Fruit fly (Drosophila melanogaster) whole organism, adult: ENCODE measurements around the gene CG44325.

Experiments used
- CG11617 ChIP-seq: fragments of 200-800 bp; sonication (Bioruptor generic); optimal IDR thresholded peaks from 2 replicates; lab custom pipeline; 2017; ENCODE audit warnings: mild to moderate bottlenecking, missing biosample characterization, missing genetic modification reagents, missing genetic modification characterization
- CG12768 ChIP-seq: fragments of 200-800 bp; sonication (Bioruptor generic); optimal IDR thresholded peaks from 2 replicates; lab custom pipeline; 2017; ENCODE audit warnings: missing biosample characterization, missing genetic modification characterization, mild to moderate bottlenecking, moderate library complexity, missing genetic modification reagents
- CG14711 ChIP-seq: fragments of 200-800 bp; sonication (Bioruptor generic); optimal IDR thresholded peaks from 2 replicates; lab custom pipeline; 2018; ENCODE audit warnings: missing biosample characterization, mild to moderate bottlenecking, missing genetic modification characterization, moderate library complexity
- CG33017 ChIP-seq: fragments of 200-800 bp; sonication (Bioruptor generic); optimal IDR thresholded peaks from 2 replicates; lab custom pipeline; 2018; ENCODE audit warnings: missing biosample characterization, mild to moderate bottlenecking, missing genetic modification characterization, moderate library complexity
- CG5204 ChIP-seq: fragments of 200-800 bp; sonication (Bioruptor generic); optimal IDR thresholded peaks from 2 replicates; lab custom pipeline; 2016; ENCODE audit warnings: missing biosample characterization, missing genetic modification characterization
- CG7045 ChIP-seq: fragments of 200-800 bp; sonication (Bioruptor generic); optimal IDR thresholded peaks from 2 replicates; lab custom pipeline; 2017; ENCODE audit warnings: missing biosample characterization, mild to moderate bottlenecking, missing genetic modification characterization
- Mnt ChIP-seq: fragments of 200-800 bp; sonication (Bioruptor generic); optimal IDR thresholded peaks from 2 replicates; lab custom pipeline; 2016; ENCODE audit warnings: missing biosample characterization, mild to moderate bottlenecking, missing genetic modification characterization
- bab1 ChIP-seq: fragments of 200-800 bp; sonication (Bioruptor generic); optimal IDR thresholded peaks from 3 replicates; lab custom pipeline; 2019; ENCODE audit warnings: missing biosample characterization, mild to moderate bottlenecking, missing genetic modification characterization, moderate library complexity
- cic ChIP-seq: fragments of 200-800 bp; sonication (Bioruptor generic); optimal IDR thresholded peaks from 2 replicates; lab custom pipeline; 2017; ENCODE audit warnings: missing biosample characterization, mild to moderate bottlenecking, missing genetic modification characterization, moderate library complexity
- kay ChIP-seq: fragments of 200-800 bp; sonication (Bioruptor generic); peaks from one replicate; lab custom pipeline; 2016; ENCODE audit warnings: missing biosample characterization, missing genetic modification characterization, borderline replicate concordance
- tj ChIP-seq: fragments of 200-800 bp; sonication (Bioruptor generic); optimal IDR thresholded peaks from 3 replicates; lab custom pipeline; 2017; ENCODE audit warnings: missing biosample characterization, mild to moderate bottlenecking, missing genetic modification characterization, moderate library complexity

CG44325 gene

DNA sequence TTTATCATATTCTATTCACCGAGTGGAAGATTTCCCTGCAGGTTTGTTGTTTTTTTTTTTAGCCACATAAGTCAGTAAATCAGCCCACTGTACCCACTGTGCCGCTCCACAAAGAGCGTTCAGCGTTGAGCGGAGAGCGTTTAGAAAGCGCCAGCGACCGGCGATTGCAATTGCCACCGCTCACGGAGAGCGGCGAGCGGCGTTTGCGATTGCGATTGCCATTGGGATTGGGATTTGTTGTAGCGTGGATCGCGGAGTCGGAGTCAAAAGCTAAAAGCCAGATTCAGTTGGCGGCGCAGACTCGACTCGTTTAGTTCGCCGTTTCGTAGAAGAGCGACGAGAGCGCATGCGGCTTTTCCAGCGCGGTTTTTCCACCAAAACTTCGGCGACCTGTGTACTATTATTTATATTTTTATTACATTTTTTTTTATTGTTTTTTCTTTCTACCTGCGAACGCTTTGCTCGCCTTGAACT, 48.4 kb downstream of the CG44325 start, which contains the start of gene Nost:
TSS of gene Nost (plus strand) at position 306 of the 474 bp plus-strand sequence.
- no peak for TF ChIP-seq CG11617 (GFP tag; lab: Kevin White, UChicago)
- TF ChIP-seq tj (GFP tag; lab: Kevin White, UChicago): peak; percentile 38
- peak; percentile 33 for TF ChIP-seq cic
- peak; percentile 13 for TF ChIP-seq CG12768 (GFP tag; lab: Kevin White, UChicago)
- no peak for TF ChIP-seq kay (GFP tag; lab: Kevin White, UChicago)
- peak; percentile 23 for TF ChIP-seq Mnt
- no peak for TF ChIP-seq CG5204
- peak; percentile 27 for TF ChIP-seq bab1

DNA sequence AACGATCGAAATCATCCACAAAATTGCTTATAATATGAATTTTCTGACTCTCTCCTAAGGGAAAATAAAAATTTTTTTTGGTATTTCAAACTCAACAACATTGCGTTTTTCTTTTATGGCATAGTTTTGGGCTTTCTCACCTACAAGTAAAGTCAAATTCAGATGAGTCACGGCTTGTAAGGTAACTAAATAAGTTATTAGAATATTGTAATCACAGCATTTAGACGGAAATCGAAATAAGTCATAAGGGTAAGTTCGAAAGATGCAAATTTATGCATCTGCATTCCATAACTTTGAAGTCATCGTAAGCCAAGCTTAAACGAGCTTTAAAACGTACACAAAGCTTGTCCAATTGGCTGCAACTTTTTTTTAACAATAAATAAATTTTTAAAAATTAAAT, 48.9 kb downstream of the CG44325 start:
- TF ChIP-seq CG7045 (no peak), CG33017 (tag; lab: Kevin White, UChicago) (no peak), Mnt (no peak), kay (GFP tag; lab: Kevin White, UChicago) (peak; percentile 78), CG14711 (tag; lab: Kevin White, UChicago) (no peak)
